Worm (Caenorhabditis elegans): ENCODE results near the gene C04B4.4.

- TF ChIP-seq ceh-36 (tag; optimal IDR thresholded peaks at IDR 0.05): no peak
- no peak for TF ChIP-seq scrt-1 (GFP tag; IDR thresholded peaks at IDR 0.05)
- no peak for TF ChIP-seq tra-4 (tag; optimal IDR thresholded peaks at IDR 0.05)
- no peak for TF ChIP-seq ama-1 (optimal IDR thresholded peaks at IDR 0.05)
- no peak for TF ChIP-seq ets-7 (tag; optimal IDR thresholded peaks at IDR 0.05)
- TF ChIP-seq hnd-1 (tag; optimal IDR thresholded peaks at IDR 0.05): no peak
- no peak for TF ChIP-seq hmg-4 (GFP tag; optimal IDR thresholded peaks at IDR 0.05)
These were observed 35.8 kb downstream of the C04B4.4 start, which contains the start of gene srd-41 for ce11 chrX:12326424-12326823.
